Worm (Caenorhabditis elegans): ENCODE data around the gene grl-14.

grl-14 gene

ce11 chrV:20847743-20848229, 22.4 kb downstream of the grl-14 start (continued):
- no peak for TF ChIP-seq Y105C5A.15 (GFP tag; IDR thresholded peaks at IDR 0.05)
- no peak; the same call in 1 of the 2 replicates for TF ChIP-seq Y75B8A.6 (GFP tag; IDR thresholded peaks at IDR 0.05)
- peak; percentile 39 for TF ChIP-seq mep-1 (tag; optimal IDR thresholded peaks at IDR 0.05)
- no peak for TF ChIP-seq tra-1 (GFP tag; IDR thresholded peaks at IDR 0.05)
- no peak for TF ChIP-seq daf-19 (GFP tag; conservative IDR thresholded peaks at IDR 0.05)
- peak; percentile 56 for TF ChIP-seq lin-38 (GFP tag; IDR thresholded peaks at IDR 0.05)
- TF ChIP-seq snpc-4 (tag; optimal IDR thresholded peaks at IDR 0.05) = no peak
- TF ChIP-seq ctbp-1 (GFP tag; IDR thresholded peaks at IDR 0.05) = peak; percentile 38
- TF ChIP-seq aha-1 (tag) = peak; percentile 37
- TF ChIP-seq zag-1 (tag; optimal IDR thresholded peaks at IDR 0.05) = no peak
- 0 out of 2 replicates have a peak, but pooled peaks have one; percentile 26 for TF ChIP-seq hmg-1.1 (GFP tag; IDR thresholded peaks at IDR 0.05)
- TF ChIP-seq F26F4.8 (GFP tag; conservative IDR thresholded peaks at IDR 0.05) = no peak
- no peak for TF ChIP-seq skn-1 (tag; optimal IDR thresholded peaks at IDR 0.05)
- no peak for TF ChIP-seq lim-7 (GFP tag; IDR thresholded peaks at IDR 0.05)
- TF ChIP-seq Y5F2A.4 (GFP tag; optimal IDR thresholded peaks at IDR 0.05) = no peak
- no peak for TF ChIP-seq hlh-11 (tag; optimal IDR thresholded peaks at IDR 0.05)
- TF ChIP-seq F37D6.2 (tag; optimal IDR thresholded peaks at IDR 0.05) = no peak
- peak; percentile 26 for TF ChIP-seq dve-1 (tag; optimal IDR thresholded peaks at IDR 0.05; ENCODE audit: insufficient read depth)
- peak; percentile 36 for TF ChIP-seq hlh-30 (tag; optimal IDR thresholded peaks at IDR 0.05; ENCODE audit: insufficient read depth)
- TF ChIP-seq lin-15B (tag; optimal IDR thresholded peaks at IDR 0.05) = no peak
- peak; percentile 42; the same call in 1 of the 2 replicates for TF ChIP-seq pha-4 (GFP tag; IDR thresholded peaks at IDR 0.05)
- no peak for TF ChIP-seq pha-4 (tag; optimal IDR thresholded peaks at IDR 0.05)
- TF ChIP-seq madf-9 (GFP tag; conservative IDR thresholded peaks at IDR 0.05) = no peak
- TF ChIP-seq ZK337.2 (GFP tag; IDR thresholded peaks at IDR 0.05) = no peak
- no peak for TF ChIP-seq mxl-3 (GFP tag; optimal IDR thresholded peaks at IDR 0.05)
- peak; percentile 91 for TF ChIP-seq F49E8.2 (tag; optimal IDR thresholded peaks at IDR 0.05; ENCODE audit: borderline replicate concordance)
- TF ChIP-seq nhr-237 (tag; optimal IDR thresholded peaks at IDR 0.05) = no peak
- TF ChIP-seq F10B5.3 (tag; optimal IDR thresholded peaks at IDR 0.05) = peak; percentile 54
- no peak for TF ChIP-seq ceh-20 (GFP tag; IDR thresholded peaks at IDR 0.05)
- peak; percentile 70; the same call in 1 of the 2 replicates for TF ChIP-seq arid-1 (GFP tag; conservative IDR thresholded peaks at IDR 0.05)
- TF ChIP-seq ceh-28 (tag; optimal IDR thresholded peaks at IDR 0.05) = no peak

ce11 chrV:20850580-20850979, 25.2 kb downstream of the grl-14 start, which contains the start of gene clec-264:
TSS of gene clec-264 (minus strand) at chrV:20850701.
- TF ChIP-seq jun-1 (tag; optimal IDR thresholded peaks at IDR 0.05) (no peak), nhr-76 (tag; optimal IDR thresholded peaks at IDR 0.05) (no peak), hlh-30 (tag; optimal IDR thresholded peaks at IDR 0.05; ENCODE audit: insufficient read depth) (no peak), gei-8 (GFP tag; optimal IDR thresholded peaks at IDR 0.05) (no peak), lin-15B (tag; optimal IDR thresholded peaks at IDR 0.05) (no peak), egl-43 (GFP tag; IDR thresholded peaks at IDR 0.05) (no peak), rbr-2 (tag; optimal IDR thresholded peaks at IDR 0.05) (no peak), snpc-4 (tag; optimal IDR thresholded peaks at IDR 0.05) (no peak), lin-1 (GFP tag; IDR thresholded peaks at IDR 0.05) (no peak), F26F4.8 (GFP tag; conservative IDR thresholded peaks at IDR 0.05) (no peak), set-16 (GFP tag; IDR thresholded peaks at IDR 0.05) (no peak), F10B5.3 (tag; optimal IDR thresholded peaks at IDR 0.05) (no peak)

DNA sequence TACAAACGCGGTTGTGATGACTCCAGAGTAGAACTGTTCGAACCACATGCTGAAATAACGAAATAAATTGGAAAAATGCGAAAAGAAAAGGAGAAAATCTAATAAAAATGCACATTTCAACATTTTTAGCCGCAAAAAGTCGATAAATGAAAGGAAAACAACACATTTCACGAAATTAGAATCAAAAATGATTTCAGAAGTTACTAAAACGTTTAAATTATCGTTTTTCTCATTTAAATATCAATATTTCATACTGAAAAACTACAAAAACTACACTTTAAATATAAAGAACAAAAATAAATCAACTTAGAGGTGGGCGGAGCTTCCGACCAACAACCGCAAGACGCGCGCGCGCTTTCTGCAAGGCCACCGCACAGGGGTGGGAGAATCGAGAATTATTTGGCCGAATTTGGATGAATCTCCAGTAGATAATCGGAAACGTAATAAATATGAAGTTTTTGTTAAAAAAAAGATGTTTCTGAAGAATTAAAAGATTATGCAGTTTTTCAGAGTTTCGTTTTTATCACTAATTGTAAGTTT, 26.6 kb downstream of the grl-14 start, which contains the start of gene ndua-1:
TSS of gene ndua-1 (minus strand) at position 51 of the 540 bp plus-strand sequence.
- TF ChIP-seq snpc-1.2 (GFP tag; IDR thresholded peaks at IDR 0.05) = no peak
- no peak for TF ChIP-seq mxl-3 (GFP tag; optimal IDR thresholded peaks at IDR 0.05)
- no peak for TF ChIP-seq fos-1 (tag; optimal IDR thresholded peaks at IDR 0.05)
- TF ChIP-seq duxl-1 (tag; optimal IDR thresholded peaks at IDR 0.05; ENCODE audit: poor library complexity) = peak; percentile 45
- no peak for TF ChIP-seq unc-39 (tag; optimal IDR thresholded peaks at IDR 0.05)
- no peak for TF ChIP-seq snpc-4 (tag; optimal IDR thresholded peaks at IDR 0.05)
- TF ChIP-seq unc-62 (GFP tag; optimal IDR thresholded peaks at IDR 0.05 in 1 of 2) = no peak
- no peak for TF ChIP-seq unc-62 (tag; optimal IDR thresholded peaks at IDR 0.05)
- no peak for TF ChIP-seq mdl-1 (tag; optimal IDR thresholded peaks at IDR 0.05)
- TF ChIP-seq tag-97 (GFP tag; IDR thresholded peaks at IDR 0.05) = no peak
- TF ChIP-seq hmg-1.1 (GFP tag; IDR thresholded peaks at IDR 0.05) = 0 out of 2 replicates have a peak, but pooled peaks have one; percentile 40
- TF ChIP-seq F49E8.2 (tag; optimal IDR thresholded peaks at IDR 0.05; ENCODE audit: borderline replicate concordance) = no peak
- no peak for TF ChIP-seq vab-7 (GFP tag; IDR thresholded peaks at IDR 0.05)
- TF ChIP-seq egl-43 (GFP tag; IDR thresholded peaks at IDR 0.05) = no peak
- TF ChIP-seq nhr-6 (tag; optimal IDR thresholded peaks at IDR 0.05) = no peak
- TF ChIP-seq dpl-1 (GFP tag; optimal IDR thresholded peaks at IDR 0.05) = peak; percentile 8
- no peak for TF ChIP-seq Y5F2A.4 (GFP tag; optimal IDR thresholded peaks at IDR 0.05)

Data from whole organism, L4 larva.